Worm (Caenorhabditis elegans) whole organism, late embryonic: ENCODE results near the gene F40F11.3.

Experiments
- Y22D7AL.16 ChIP-seq: sonication (generic microtip); optimal IDR thresholded peaks from 2 replicates; lab custom pipeline; 2016; ENCODE audit warnings: missing genetic modification characterization, missing compliant biosample characterization
- ama-1 ChIP-seq: fragments of 150-350 bp; optimal IDR thresholded peaks from 2 replicates; lab custom pipeline; 2014
- ceh-6 ChIP-seq: fragments of 200-800 bp; sonication (Bioruptor generic); optimal IDR thresholded peaks from 2 replicates; lab custom pipeline; 2018; ENCODE audit warnings: mild to moderate bottlenecking, missing genetic modification characterization, missing compliant biosample characterization
- dmd-4 ChIP-seq: sonication (generic microtip); optimal IDR thresholded peaks from 2 replicates; lab custom pipeline; 2016; ENCODE audit warnings: borderline replicate concordance, missing genetic modification characterization, missing compliant biosample characterization
- ets-4 ChIP-seq: sonication (generic microtip); optimal IDR thresholded peaks from 2 replicates; lab custom pipeline; 2016; ENCODE audit warnings: missing genetic modification characterization, missing compliant biosample characterization
- fkh-6 ChIP-seq: sonication (generic microtip); optimal IDR thresholded peaks from 2 replicates; lab custom pipeline; 2016; ENCODE audit warnings: missing genetic modification characterization, missing compliant biosample characterization
- hlh-30 ChIP-seq: sonication (generic microtip); optimal IDR thresholded peaks from 2 replicates; lab custom pipeline; 2017; ENCODE audit warnings: antibody characterized with exemption, missing genetic modification characterization, missing compliant biosample characterization; ENCODE audit not compliant: insufficient read depth
- madf-2 ChIP-seq: sonication (generic microtip); optimal IDR thresholded peaks from 2 replicates; lab custom pipeline; 2017; ENCODE audit warnings: missing genetic modification characterization, missing compliant biosample characterization
- nhr-11 ChIP-seq: fragments of 150-350 bp; optimal IDR thresholded peaks from 2 replicates; lab custom pipeline; 2014; ENCODE audit warnings: missing biosample characterization, missing genetic modification characterization
- unc-3 ChIP-seq, 2 experiments: fragments of 200-800 bp in 1 of 2; sonication (Bioruptor generic) in 1 of 2; sonication (generic microtip) in 1 of 2; conservative IDR thresholded peaks in 1 of 2; optimal IDR thresholded peaks in 1 of 2; 2 replicates each; pipeline versions ENCODE4 v1.3.6 to Lab custom; 2016 to 2022; ENCODE audit warnings: missing compliant biosample characterization in 2 of 2, missing genetic modification characterization in 2 of 2, missing genetic modification reagents in 1 of 2
- unc-42 ChIP-seq: sonication (generic microtip); optimal IDR thresholded peaks from 2 replicates; lab custom pipeline; 2016; ENCODE audit warnings: missing genotype, missing genetic modification characterization, missing compliant biosample characterization

DNA sequence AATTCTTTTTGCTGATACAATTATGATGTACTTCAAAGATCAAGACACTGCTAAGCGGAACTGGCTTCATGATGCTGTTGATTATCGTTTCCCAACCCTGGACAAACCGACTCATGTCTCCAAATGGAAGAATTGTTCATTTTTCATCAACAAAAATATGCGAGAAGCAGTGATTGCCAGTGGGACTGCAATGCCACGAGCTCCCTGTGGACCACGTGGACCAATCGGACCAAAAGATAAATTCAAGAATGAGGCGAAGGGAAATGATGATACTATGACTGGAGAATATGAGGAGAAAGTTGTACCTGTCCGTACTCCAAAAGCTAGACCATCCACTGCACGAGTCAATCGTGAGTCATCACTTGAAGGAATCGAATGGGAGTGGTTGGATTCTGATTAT, 7.3 kb downstream of the F40F11.3 start:
- TF ChIP-seq madf-2 (tag; lab: Kevin White, UChicago) (no peak), ama-1 (no peak), dmd-4 (tag; lab: Kevin White, UChicago) (no peak), unc-42 (tag; lab: Kevin White, UChicago) (no peak), nhr-11 (tag; lab: Kevin White, UChicago) (no peak), Y22D7AL.16 (tag; lab: Kevin White, UChicago) (no peak), ets-4 (tag; lab: Kevin White, UChicago) (no peak), fkh-6 (no peak), hlh-30 (no peak), ceh-6 (GFP tag; lab: Kevin White, UChicago) (no peak), unc-3 (GFP tag; conservative IDR thresholded peaks at IDR 0.05; lab: Robert Waterston, UW) (no peak), unc-3 (tag; optimal IDR thresholded peaks at IDR 0.05; lab: Kevin White, UChicago) (no peak)
